Worm (Caenorhabditis elegans) whole organism, early embryonic: ENCODE measurements around the gene agt-2.

Experiments used
- B0310.2 ChIP-seq: sonication (generic microtip); optimal IDR thresholded peaks from 2 replicates; lab custom pipeline; 2016; ENCODE audit warnings: mild to moderate bottlenecking, missing genetic modification characterization, missing compliant biosample characterization
- aly-1 ChIP-seq: sonication (generic microtip); optimal IDR thresholded peaks from 2 replicates; lab custom pipeline; 2016; ENCODE audit warnings: missing genetic modification characterization, missing compliant biosample characterization
- ama-1 ChIP-seq: fragments of 150-350 bp; optimal IDR thresholded peaks from 2 replicates; lab custom pipeline; 2014
- ets-7 ChIP-seq: sonication (generic microtip); optimal IDR thresholded peaks from 2 replicates; lab custom pipeline; 2016; ENCODE audit warnings: missing genotype, missing genetic modification characterization, missing compliant biosample characterization
- hnd-1 ChIP-seq: sonication (generic microtip); optimal IDR thresholded peaks from 2 replicates; lab custom pipeline; 2016; ENCODE audit warnings: missing genetic modification characterization, missing compliant biosample characterization
- sea-1 ChIP-seq: fragments of 200-800 bp; sonication (Bioruptor generic); conservative IDR thresholded peaks from 2 replicates; pipeline ENCODE4 v1.3.6; 2022; ENCODE audit warnings: missing genetic modification characterization, missing compliant biosample characterization
- tbx-11 ChIP-seq: fragments of 200-800 bp; sonication (Bioruptor generic); IDR thresholded peaks from 2 replicates; pipeline ENCODE4 v1.3.6; 2022; ENCODE audit warnings: missing genetic modification characterization, missing compliant biosample characterization

- TF ChIP-seq aly-1 (tag; lab: Kevin White, UChicago) (no peak), tbx-11 (GFP tag; lab: Robert Waterston, UW) (no peak), B0310.2 (tag; lab: Kevin White, UChicago) (no peak), ama-1 (no peak), hnd-1 (tag; lab: Kevin White, UChicago) (no peak), sea-1 (GFP tag; lab: Robert Waterston, UW) (no peak), ets-7 (tag; lab: Kevin White, UChicago) (no peak)
Measured at ce11 chrII:5378239-5378521, 4.6 kb upstream of the agt-2 start.
